Worm (Caenorhabditis elegans): ENCODE measurements around the gene C04C3.7.

DNA sequence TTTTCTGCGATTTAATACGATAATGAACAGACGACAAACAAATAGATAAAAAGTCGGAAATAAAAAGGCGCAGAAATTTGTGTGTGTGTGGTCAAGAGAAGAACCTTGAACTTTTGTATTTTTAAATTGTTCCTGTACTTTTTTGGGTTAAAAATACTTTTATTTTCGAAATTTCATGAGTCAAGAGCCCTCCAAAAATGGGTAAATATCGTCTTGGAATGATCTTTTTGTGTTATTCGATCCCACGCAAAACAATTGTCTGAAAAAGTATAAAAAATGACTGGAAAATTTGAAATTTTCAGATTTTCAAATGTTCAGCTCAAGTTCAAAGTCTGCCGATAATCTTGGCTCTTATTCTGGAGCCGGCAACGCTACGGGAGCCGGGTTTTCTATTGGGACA lies 37.7 kb downstream of the C04C3.7 start, which contains the start of gene C04C3.14:
- no peak for TF ChIP-seq C38D4.7 (GFP tag; optimal IDR thresholded peaks at IDR 0.05)
- no peak for TF ChIP-seq syd-9 (tag; optimal IDR thresholded peaks at IDR 0.05)
- TF ChIP-seq ceh-9 (tag; optimal IDR thresholded peaks at IDR 0.05) = no peak
- TF ChIP-seq unc-86 (tag; optimal IDR thresholded peaks at IDR 0.05) = no peak
- TF ChIP-seq ceh-34 (tag; optimal IDR thresholded peaks at IDR 0.05) = no peak
- no peak for TF ChIP-seq dmd-4 (tag; optimal IDR thresholded peaks at IDR 0.05; ENCODE audit: borderline replicate concordance)
- TF ChIP-seq ceh-48 (tag; optimal IDR thresholded peaks at IDR 0.05) = no peak
- no peak for TF ChIP-seq tbx-7 (tag; optimal IDR thresholded peaks at IDR 0.05)
- TF ChIP-seq ceh-30 (tag; optimal IDR thresholded peaks at IDR 0.05) = no peak

All from whole organism, late embryonic.